Worm (Caenorhabditis elegans) whole organism, L1 larva: ENCODE measurements around the gene F35C8.8.

Experiments used
- C04F5.9 ChIP-seq: sonication (generic microtip); optimal IDR thresholded peaks from 2 replicates; lab custom pipeline; 2016; ENCODE audit warnings: missing genetic modification characterization, missing compliant biosample characterization
- C16A3.4 ChIP-seq: fragments of 150-350 bp; optimal IDR thresholded peaks from 2 replicates; lab custom pipeline; 2014; ENCODE audit warnings: missing biosample characterization, missing genetic modification characterization
- F16B12.6 ChIP-seq: fragments of 150-350 bp; optimal IDR thresholded peaks from 2 replicates; lab custom pipeline; 2014; ENCODE audit warnings: missing biosample characterization, missing genetic modification characterization
- Y116A8C.19 ChIP-seq: sonication (generic microtip); optimal IDR thresholded peaks from 2 replicates; lab custom pipeline; 2016; ENCODE audit warnings: missing compliant biosample characterization, missing genetic modification characterization, borderline replicate concordance
- blmp-1 ChIP-seq: fragments of 150-350 bp; optimal IDR thresholded peaks from 2 replicates; lab custom pipeline; 2014; ENCODE audit warnings: missing biosample characterization, missing genetic modification characterization
- ceh-8 ChIP-seq: fragments of 200-800 bp; sonication (Bioruptor generic); optimal IDR thresholded peaks from 2 replicates; lab custom pipeline; 2018; ENCODE audit warnings: mild to moderate bottlenecking, missing genetic modification characterization, moderate library complexity, missing compliant biosample characterization
- ceh-82 ChIP-seq, 3 experiments: fragments of 150-350 bp in 1 of 3; sonication (generic microtip) in 2 of 3; optimal IDR thresholded peaks; 2 replicates each; lab custom pipeline; 2014 to 2017; ENCODE audit warnings: missing biosample characterization in 3 of 3, missing genetic modification characterization in 3 of 3
- efl-1 ChIP-seq, 4 experiments: fragments of 150-350 bp; optimal IDR thresholded peaks in 3 of 4; peaks in 1 of 4; 1 replicate in 1 of 4; 2 replicates in 3 of 4; lab custom pipeline; 2014; ENCODE audit warnings: missing biosample characterization in 2 of 4, missing genetic modification characterization in 2 of 4, missing genetic modification reagents in 2 of 4
- efl-3 ChIP-seq: fragments of 200-800 bp; sonication (Bioruptor generic); optimal IDR thresholded peaks from 2 replicates; lab custom pipeline; 2018; ENCODE audit warnings: mild to moderate bottlenecking, missing genetic modification characterization, missing compliant biosample characterization
- egl-13 ChIP-seq: sonication (generic microtip); optimal IDR thresholded peaks from 2 replicates; lab custom pipeline; 2016; ENCODE audit warnings: missing genotype, missing genetic modification reagents, missing genetic modification characterization, missing compliant biosample characterization
- egl-27 ChIP-seq, 2 experiments: fragments of 150-350 bp in 1 of 2; sonication (generic microtip); optimal IDR thresholded peaks; 3 replicates each; lab custom pipeline; 2017 to 2018; ENCODE audit warnings: missing biosample characterization in 2 of 2, missing genetic modification characterization in 2 of 2, missing genetic modification reagents in 2 of 2
- elt-3 ChIP-seq, 6 experiments: fragments of 150-350 bp in 1 of 6; sonication (generic microtip); optimal IDR thresholded peaks; 2 replicates each; lab custom pipeline; 2017 to 2018; ENCODE audit warnings: missing biosample characterization in 6 of 6, missing genetic modification characterization in 6 of 6, inconsistent platforms in 1 of 6
- fkh-10 ChIP-seq: sonication (generic microtip); optimal IDR thresholded peaks from 2 replicates; lab custom pipeline; 2017; ENCODE audit warnings: missing biosample characterization, missing genetic modification reagents, missing genetic modification characterization
- grh-1 ChIP-seq: fragments of 200-800 bp; sonication (Bioruptor generic); IDR thresholded peaks from 2 replicates; pipeline ENCODE4 v1.3.6; 2022; ENCODE audit warnings: missing genetic modification reagents, missing genetic modification characterization, missing compliant biosample characterization
- hpl-2 ChIP-seq: fragments of 150-350 bp; optimal IDR thresholded peaks from 2 replicates; lab custom pipeline; 2014; ENCODE audit warnings: missing biosample characterization, missing genetic modification reagents, missing genetic modification characterization
- irx-1 ChIP-seq: sonication (generic microtip); optimal IDR thresholded peaks from 2 replicates; lab custom pipeline; 2016; ENCODE audit warnings: missing genetic modification characterization, missing compliant biosample characterization
- isw-1 ChIP-seq: fragments of 200-800 bp; sonication (Bioruptor generic); IDR thresholded peaks from 2 replicates; pipeline ENCODE4 v1.3.6; 2022; ENCODE audit warnings: missing genetic modification characterization, missing compliant biosample characterization
- lin-13 ChIP-seq: fragments of 150-350 bp; optimal IDR thresholded peaks from 2 replicates; lab custom pipeline; 2014; ENCODE audit warnings: missing biosample characterization, missing genetic modification reagents, missing genetic modification characterization
- lin-14 ChIP-seq: fragments of 200-800 bp; sonication (Bioruptor generic); optimal IDR thresholded peaks from 2 replicates; lab custom pipeline; 2018; ENCODE audit warnings: mild to moderate bottlenecking, missing genetic modification characterization, moderate library complexity, missing compliant biosample characterization
- lin-15B ChIP-seq: fragments of 150-350 bp; sonication (generic microtip); optimal IDR thresholded peaks from 3 replicates; lab custom pipeline; 2014; ENCODE audit warnings: missing biosample characterization, missing genetic modification characterization
- lin-35 ChIP-seq, 2 experiments: fragments of 150-350 bp; optimal IDR thresholded peaks; 2 replicates each; lab custom pipeline; 2014; ENCODE audit warnings: missing biosample characterization in 2 of 2, missing genetic modification characterization in 2 of 2, missing genetic modification reagents in 2 of 2
- lsy-2 ChIP-seq, 2 experiments: fragments of 150-350 bp; optimal IDR thresholded peaks; 2 replicates each; lab custom pipeline; 2014; ENCODE audit warnings: missing biosample characterization in 2 of 2, missing genetic modification characterization in 2 of 2
- mef-2 ChIP-seq: fragments of 150-350 bp; optimal IDR thresholded peaks from 2 replicates; lab custom pipeline; 2014; ENCODE audit warnings: missing biosample characterization, missing genetic modification characterization
- mep-1 ChIP-seq: fragments of 150-350 bp; optimal IDR thresholded peaks from 2 replicates; lab custom pipeline; 2014; ENCODE audit warnings: missing biosample characterization, missing genetic modification characterization
- nhr-11 ChIP-seq: fragments of 150-350 bp; optimal IDR thresholded peaks from 2 replicates; lab custom pipeline; 2014; ENCODE audit warnings: missing biosample characterization, missing genetic modification characterization
- nhr-19 ChIP-seq: fragments of 200-800 bp; sonication (Bioruptor generic); conservative IDR thresholded peaks from 2 replicates; pipeline ENCODE4 v1.3.6; 2022; ENCODE audit warnings: missing genetic modification characterization, missing compliant biosample characterization
- nhr-20 ChIP-seq: sonication (generic microtip); optimal IDR thresholded peaks from 2 replicates; lab custom pipeline; 2016; ENCODE audit warnings: mild to moderate bottlenecking, missing genetic modification characterization, missing compliant biosample characterization
- nhr-71 ChIP-seq: sonication (generic microtip); optimal IDR thresholded peaks from 2 replicates; lab custom pipeline; 2016; ENCODE audit warnings: mild to moderate bottlenecking, missing genetic modification characterization, moderate library complexity, missing compliant biosample characterization
- nhr-84 ChIP-seq: sonication (generic microtip); optimal IDR thresholded peaks from 2 replicates; lab custom pipeline; 2017; ENCODE audit warnings: missing biosample characterization, missing genetic modification characterization
- nhr-85 ChIP-seq: sonication (generic microtip); peaks from one replicate; lab custom pipeline; 2016; ENCODE audit warnings: missing genetic modification characterization, inconsistent platforms, missing compliant biosample characterization
- pax-3 ChIP-seq: fragments of 200-800 bp; sonication (Bioruptor generic); optimal IDR thresholded peaks from 2 replicates; lab custom pipeline; 2018; ENCODE audit warnings: mild to moderate bottlenecking, missing genetic modification characterization, moderate library complexity, missing compliant biosample characterization
- sox-4 ChIP-seq: sonication (generic microtip); optimal IDR thresholded peaks from 2 replicates; lab custom pipeline; 2016; ENCODE audit warnings: missing genetic modification characterization, missing compliant biosample characterization
- sptf-1 ChIP-seq: fragments of 150-350 bp; optimal IDR thresholded peaks from 2 replicates; lab custom pipeline; 2014; ENCODE audit warnings: missing biosample characterization, missing genetic modification characterization
- tbx-2 ChIP-seq: sonication (generic microtip); optimal IDR thresholded peaks from 2 replicates; lab custom pipeline; 2016; ENCODE audit warnings: missing genetic modification characterization, missing compliant biosample characterization
- tlp-1 ChIP-seq: fragments of 150-350 bp; optimal IDR thresholded peaks from 2 replicates; lab custom pipeline; 2014; ENCODE audit warnings: missing biosample characterization, missing genetic modification characterization
- unc-130 ChIP-seq: fragments of 150-350 bp; optimal IDR thresholded peaks from 2 replicates; lab custom pipeline; 2017; ENCODE audit warnings: missing biosample characterization, missing genetic modification characterization, inconsistent platforms
- unc-98 ChIP-seq: fragments of 200-800 bp; sonication (Bioruptor generic); IDR thresholded peaks from 2 replicates; pipeline ENCODE4 v1.3.6; 2022; ENCODE audit warnings: missing genetic modification characterization, missing compliant biosample characterization
- vab-15 ChIP-seq: sonication (generic microtip); optimal IDR thresholded peaks from 2 replicates; lab custom pipeline; 2017; ENCODE audit warnings: missing genotype, mild to moderate bottlenecking, missing genetic modification characterization, missing compliant biosample characterization
- zag-1 ChIP-seq: fragments of 150-350 bp; optimal IDR thresholded peaks from 2 replicates; lab custom pipeline; 2014; ENCODE audit warnings: missing biosample characterization, missing genetic modification characterization
- ztf-11 ChIP-seq, 2 experiments: sonication (generic microtip); optimal IDR thresholded peaks; 2 replicates each; lab custom pipeline; 2016 to 2017; ENCODE audit warnings: missing genetic modification characterization in 2 of 2, missing biosample characterization in 1 of 2, missing compliant biosample characterization in 1 of 2
- ztf-4 ChIP-seq: fragments of 150-350 bp; optimal IDR thresholded peaks from 2 replicates; lab custom pipeline; 2014; ENCODE audit warnings: missing biosample characterization, missing genetic modification characterization

The F35C8.8 gene

ce11 chrX:5344287-5344686 lies 28.2 kb downstream of the F35C8.8 start, which contains the start of gene C26B9.1:
C26B9.1 (plus strand) TSS chrX:5344587.
- peak; percentile 76 for TF ChIP-seq F16B12.6 (tag; lab: Kevin White, UChicago)
- no peak for TF ChIP-seq efl-1 (optimal IDR thresholded peaks at IDR 0.05; lab: Kevin White, UChicago)
- TF ChIP-seq efl-1 (GFP tag; optimal IDR thresholded peaks at IDR 0.05 in 1 of 2; lab: Kevin White, UChicago), result no peak
- TF ChIP-seq, all 84 proteins: peak for 1

ce11 chrX:5342007-5342406 lies 30.4 kb downstream of the F35C8.8 start, which contains the start of gene C26B9.7:
C26B9.7 (plus strand) TSS chrX:5342307.
- TF ChIP-seq nhr-84 (tag; lab: Kevin White, UChicago), result no peak
- no peak for TF ChIP-seq nhr-11
- TF ChIP-seq sptf-1 (tag; lab: Kevin White, UChicago), result no peak
- no peak for TF ChIP-seq sox-4 (tag; lab: Kevin White, UChicago)
- TF ChIP-seq grh-1 (GFP tag; lab: Robert Waterston, UW), result no peak
- TF ChIP-seq C16A3.4 (tag; lab: Kevin White, UChicago), result no peak

ce11 chrX:5339889-5340288 lies 32.5 kb downstream of the F35C8.8 start, which contains the start of gene C26B9.2:
C26B9.2 (plus strand) TSS chrX:5340189.
- TF ChIP-seq hpl-2 (GFP tag; lab: Kevin White, UChicago), result no peak
- TF ChIP-seq blmp-1, result peak; percentile 43

ce11 chrX:5339357-5339756 lies 33.1 kb downstream of the F35C8.8 start:
- TF ChIP-seq blmp-1 (peak; percentile 92), nhr-85 (tag; lab: Kevin White, UChicago) (peak; percentile 68), tbx-2 (tag; lab: Kevin White, UChicago) (no peak), C04F5.9 (tag; lab: Kevin White, UChicago) (no peak), egl-27 (tag; optimal IDR thresholded peaks at IDR 0.05; lab: Kevin White, UChicago) (no peak)

ce11 chrX:5337959-5338358 lies 34.5 kb downstream of the F35C8.8 start, which contains the start of gene C26B9.3:
C26B9.3 (plus strand) TSS chrX:5338301.
- TF ChIP-seq tbx-2 (tag; lab: Kevin White, UChicago) (no peak), ztf-4 (no peak), mep-1 (tag; lab: Kevin White, UChicago) (peak; percentile 25), nhr-20 (tag; lab: Kevin White, UChicago) (no peak), zag-1 (tag; lab: Kevin White, UChicago) (no peak), lin-14 (GFP tag; lab: Kevin White, UChicago) (peak; percentile 3), grh-1 (GFP tag; lab: Robert Waterston, UW) (no peak), blmp-1 (peak; percentile 98), unc-98 (GFP tag; lab: Robert Waterston, UW) (no peak), ceh-8 (GFP tag; lab: Kevin White, UChicago) (no peak)

ce11 chrX:5336498-5336897 lies 35.9 kb downstream of the F35C8.8 start:
- TF ChIP-seq elt-3 (tag; optimal IDR thresholded peaks at IDR 0.05; lab: Kevin White, UChicago), result peak in 1 of 6 experiments; percentile 49
- no peak for TF ChIP-seq unc-98 (GFP tag; lab: Robert Waterston, UW)
- TF ChIP-seq lin-15B, result no peak
- TF ChIP-seq irx-1, result no peak
- TF ChIP-seq mep-1 (tag; lab: Kevin White, UChicago), result peak; percentile 72
- no peak for TF ChIP-seq Y116A8C.19 (tag; lab: Kevin White, UChicago)
- TF ChIP-seq egl-13 (tag; lab: Kevin White, UChicago), result peak; percentile 12
- no peak for TF ChIP-seq tlp-1 (tag; lab: Kevin White, UChicago)
- TF ChIP-seq efl-3 (GFP tag; lab: Kevin White, UChicago), result no peak
- TF ChIP-seq ztf-11 (tag; optimal IDR thresholded peaks at IDR 0.05; lab: Kevin White, UChicago), result no peak
- TF ChIP-seq pax-3, result no peak
- TF ChIP-seq lsy-2 (tag; optimal IDR thresholded peaks at IDR 0.05; lab: Kevin White, UChicago), result peak; percentile 44 to 61
- TF ChIP-seq fkh-10 (GFP tag; lab: Kevin White, UChicago), result peak; percentile 20
- peak; percentile 37 for TF ChIP-seq isw-1 (GFP tag; lab: Robert Waterston, UW)
- no peak for TF ChIP-seq sox-4 (tag; lab: Kevin White, UChicago)
- TF ChIP-seq ztf-4, result no peak
- peak; percentile 74 for TF ChIP-seq nhr-71 (tag; lab: Kevin White, UChicago)
- no peak for TF ChIP-seq mef-2 (tag; lab: Kevin White, UChicago)
- TF ChIP-seq blmp-1, result peak; percentile 63
- TF ChIP-seq vab-15 (tag; lab: Kevin White, UChicago), result no peak
- TF ChIP-seq ceh-82 (tag; optimal IDR thresholded peaks at IDR 0.05; lab: Kevin White, UChicago), result peak; percentile 31 to 62 (median 43)
- peak; percentile 21; the same call in 1 of the 2 replicates for TF ChIP-seq nhr-19 (GFP tag; lab: Robert Waterston, UW)
- no peak for TF ChIP-seq lin-13 (GFP tag; lab: Kevin White, UChicago)
- peak; percentile 55 for TF ChIP-seq tbx-2 (tag; lab: Kevin White, UChicago)
- TF ChIP-seq sptf-1 (tag; lab: Kevin White, UChicago), result no peak
- TF ChIP-seq lin-35 (GFP tag; optimal IDR thresholded peaks at IDR 0.05; lab: Kevin White, UChicago), result peak; percentile 25 to 58
- no peak for TF ChIP-seq unc-130 (tag; lab: Kevin White, UChicago)
- TF ChIP-seq lin-14 (GFP tag; lab: Kevin White, UChicago), result peak; percentile 90
